Fruit fly (Drosophila melanogaster): ENCODE data around the gene Cp38.
A peak's percentile ranks its signal among the peaks of the same experiment; 100 is the strongest.

The Cp38 gene

dm6 chrX:8464378-8465036, 17.1 kb upstream of the Cp38 start, which contains the start of gene Sptr (continued):
- peak; percentile 27 for TF ChIP-seq CG8359 (GFP tag; optimal IDR thresholded peaks at IDR 0.05; ENCODE audit: borderline replicate concordance)
- no peak for TF ChIP-seq CG17186 (GFP tag; optimal IDR thresholded peaks at IDR 0.05)
- peak; percentile 93 for TF ChIP-seq CG34376 (GFP tag; optimal IDR thresholded peaks at IDR 0.05)
- TF ChIP-seq CG4707 (GFP tag; optimal IDR thresholded peaks at IDR 0.05), result peak; percentile 23
- TF ChIP-seq CG12391 (tag; optimal IDR thresholded peaks at IDR 0.05), result peak; percentile 88
- TF ChIP-seq CG2889 (GFP tag; IDR thresholded peaks at IDR 0.05), result peak; percentile 75
- TF ChIP-seq CG13287 (GFP tag; IDR thresholded peaks at IDR 0.05; ENCODE audit: partially characterized antibody), result 0 out of 2 replicates have a peak, but pooled peaks have one; percentile 21
- peak; percentile 89 for TF ChIP-seq CG6689 (GFP tag; IDR thresholded peaks at IDR 0.05)
- TF ChIP-seq Sry-β (GFP tag; optimal IDR thresholded peaks at IDR 0.05), result no peak
- peak; percentile 89 for TF ChIP-seq CG17359 (tag; optimal IDR thresholded peaks at IDR 0.05)
- peak; percentile 84 for TF ChIP-seq CG13624 (GFP tag; optimal IDR thresholded peaks at IDR 0.05)
- TF ChIP-seq salm (tag; optimal IDR thresholded peaks at IDR 0.05), result peak; percentile 82
- peak; percentile 87 for TF ChIP-seq CG10209 (GFP tag; optimal IDR thresholded peaks at IDR 0.05)
- peak; percentile 73 for TF ChIP-seq CG32767 (GFP tag; IDR thresholded peaks at IDR 0.05)
- TF ChIP-seq ac (GFP tag; optimal IDR thresholded peaks at IDR 0.05), result no peak
- TF ChIP-seq D (optimal IDR thresholded peaks at IDR 0.05), result no peak
- TF ChIP-seq D (GFP tag; optimal IDR thresholded peaks at IDR 0.05), result peak; percentile 57
- peak; percentile 63 for TF ChIP-seq CG10979 (tag; optimal IDR thresholded peaks at IDR 0.05)
- no peak for TF ChIP-seq h (optimal IDR thresholded peaks at IDR 0.05)
- no peak for TF ChIP-seq CG2202 (tag; optimal IDR thresholded peaks at IDR 0.05)
- TF ChIP-seq hb (GFP tag; IDR thresholded peaks at IDR 0.05; ENCODE audit: partially characterized antibody), result no peak
- TF ChIP-seq Oli (tag; optimal IDR thresholded peaks at IDR 0.05), result peak; percentile 86
- peak; percentile 69 for TF ChIP-seq CG4820 (GFP tag; optimal IDR thresholded peaks at IDR 0.05)
- TF ChIP-seq CG8281 (tag; optimal IDR thresholded peaks at IDR 0.05), result peak; percentile 54
- TF ChIP-seq CG2129 (GFP tag; IDR thresholded peaks at IDR 0.05; ENCODE audit: partially characterized antibody), result no peak
- peak; percentile 64; the same call in 1 of the 2 replicates for TF ChIP-seq CG10321 (GFP tag; IDR thresholded peaks at IDR 0.05)
- TF ChIP-seq Bteb2 (GFP tag; optimal IDR thresholded peaks at IDR 0.05), result peak; percentile 82
- TF ChIP-seq CG32772 (GFP tag; IDR thresholded peaks at IDR 0.05), result peak; percentile 84
- peak; percentile 69 for TF ChIP-seq exex (tag; optimal IDR thresholded peaks at IDR 0.05)
- peak; percentile 77 for TF ChIP-seq HLH54F (GFP tag; optimal IDR thresholded peaks at IDR 0.05)
- peak; percentile 66 for TF ChIP-seq CG18764 (GFP tag; optimal IDR thresholded peaks at IDR 0.05)
- peak; percentile 89 for TF ChIP-seq Xrp1 (GFP tag; IDR thresholded peaks at IDR 0.05)
- peak; percentile 91 for TF ChIP-seq CG10543 (GFP tag; optimal IDR thresholded peaks at IDR 0.05)
- peak; percentile 63 for TF ChIP-seq onecut (GFP tag; IDR thresholded peaks at IDR 0.05)
- TF ChIP-seq CG6683 (GFP tag; optimal IDR thresholded peaks at IDR 0.05), result peak; percentile 79
- peak; percentile 93 for TF ChIP-seq BtbVII (GFP tag; optimal IDR thresholded peaks at IDR 0.05)
- peak; percentile 86 for TF ChIP-seq CG9215 (GFP tag; IDR thresholded peaks at IDR 0.05)
- peak; percentile 76 for TF ChIP-seq CG11093 (GFP tag; IDR thresholded peaks at IDR 0.05)
- TF ChIP-seq dati (GFP tag; IDR thresholded peaks at IDR 0.05), result 0 out of 2 replicates have a peak, but pooled peaks have one; percentile 6
- TF ChIP-seq Sox100B (GFP tag; optimal IDR thresholded peaks at IDR 0.05), result peak; percentile 72
- TF ChIP-seq tll (GFP tag; optimal IDR thresholded peaks at IDR 0.05), result no peak
- TF ChIP-seq kah (GFP tag; optimal IDR thresholded peaks at IDR 0.05), result peak; percentile 73
- no peak for TF ChIP-seq gt (GFP tag; IDR thresholded peaks at IDR 0.05)
- TF ChIP-seq Nf-YC (tag; optimal IDR thresholded peaks at IDR 0.05), result peak; percentile 80
- peak; percentile 81 for TF ChIP-seq CG18476 (GFP tag; optimal IDR thresholded peaks at IDR 0.05)
- TF ChIP-seq vnd (GFP tag; IDR thresholded peaks at IDR 0.05; ENCODE audit: partially characterized antibody), result no peak
- peak; percentile 73 for TF ChIP-seq toy (GFP tag; IDR thresholded peaks at IDR 0.05)
- TF ChIP-seq CG17912 (GFP tag; optimal IDR thresholded peaks at IDR 0.05), result no peak
- no peak for TF ChIP-seq Doc3 (GFP tag; IDR thresholded peaks at IDR 0.05; ENCODE audit: partially characterized antibody)
